Fruit fly (Drosophila melanogaster) whole organism, embryonic: ENCODE measurements around the gene MICU3.
A peak's percentile ranks its signal among the peaks of the same experiment; 100 is the strongest.

Experiments
- CG1024 ChIP-seq: fragments of 200-800 bp; sonication (Bioruptor generic); IDR thresholded peaks from 2 replicates; pipeline ENCODE4 v1.3.6; 2022; ENCODE audit warnings: missing biosample characterization, missing genetic modification characterization
- CG10274 ChIP-seq: fragments of 200-800 bp; sonication (Bioruptor generic); optimal IDR thresholded peaks from 3 replicates; lab custom pipeline; 2017; ENCODE audit warnings: missing biosample characterization, mild to moderate bottlenecking, missing genetic modification characterization
- CG10654 ChIP-seq: fragments of 200-800 bp; sonication (Bioruptor generic); optimal IDR thresholded peaks from 2 replicates; lab custom pipeline; 2016; ENCODE audit warnings: missing biosample characterization, missing genetic modification characterization
- CG11695 ChIP-seq: fragments of 200-800 bp; sonication (Bioruptor generic); IDR thresholded peaks from 3 replicates; pipeline ENCODE4 v1.3.6; 2022; ENCODE audit warnings: missing biosample characterization, missing genetic modification characterization
- CG12769 ChIP-seq: fragments of 200-800 bp; sonication (Bioruptor generic); optimal IDR thresholded peaks from 2 replicates; lab custom pipeline; 2019; ENCODE audit warnings: missing biosample characterization, mild to moderate bottlenecking, missing genetic modification characterization, moderate library complexity
- CG13123 ChIP-seq: fragments of 200-800 bp; sonication (Bioruptor generic); optimal IDR thresholded peaks from 2 replicates; lab custom pipeline; 2016; ENCODE audit warnings: missing biosample characterization, missing genetic modification characterization
- CG13894 ChIP-seq: fragments of 200-800 bp; sonication (Bioruptor generic); optimal IDR thresholded peaks from 3 replicates; lab custom pipeline; 2018; ENCODE audit warnings: missing biosample characterization, mild to moderate bottlenecking, missing genetic modification characterization, moderate library complexity
- CG1602 ChIP-seq: fragments of 200-800 bp; sonication (Bioruptor generic); optimal IDR thresholded peaks from 3 replicates; lab custom pipeline; 2016; ENCODE audit warnings: missing biosample characterization, missing genetic modification characterization
- CG17186 ChIP-seq: fragments of 200-800 bp; sonication (Bioruptor generic); optimal IDR thresholded peaks from 3 replicates; lab custom pipeline; 2017; ENCODE audit warnings: missing biosample characterization, missing genetic modification reagents, missing genetic modification characterization
- CG1792 ChIP-seq: fragments of 200-800 bp; sonication (Bioruptor generic); optimal IDR thresholded peaks from 2 replicates; lab custom pipeline; 2016; ENCODE audit warnings: missing biosample characterization, missing genetic modification characterization
- CG18262 ChIP-seq: fragments of 200-800 bp; optimal IDR thresholded peaks from 3 replicates; lab custom pipeline; 2019; ENCODE audit warnings: missing biosample characterization, mild to moderate bottlenecking, missing genetic modification characterization, moderate library complexity
- CG2116 ChIP-seq: fragments of 200-800 bp; sonication (Bioruptor generic); optimal IDR thresholded peaks from 3 replicates; lab custom pipeline; 2018; ENCODE audit warnings: missing biosample characterization, mild to moderate bottlenecking, missing genetic modification characterization
- CG2712 ChIP-seq: fragments of 200-800 bp; optimal IDR thresholded peaks from 3 replicates; lab custom pipeline; 2019; ENCODE audit warnings: missing biosample characterization, mild to moderate bottlenecking, missing genetic modification characterization, moderate library complexity
- CG31388 ChIP-seq: fragments of 200-800 bp; sonication (Bioruptor generic); optimal IDR thresholded peaks from 2 replicates; lab custom pipeline; 2016; ENCODE audit warnings: missing biosample characterization, missing genetic modification characterization
- CG32767 ChIP-seq: fragments of 200-800 bp; sonication (Bioruptor generic); IDR thresholded peaks from 2 replicates; pipeline ENCODE4 v1.3.6; 2022; ENCODE audit warnings: missing biosample characterization, missing genetic modification characterization
- CG3281 ChIP-seq: fragments of 200-800 bp; sonication (Bioruptor generic); optimal IDR thresholded peaks from 3 replicates; lab custom pipeline; 2017; ENCODE audit warnings: missing biosample characterization, mild to moderate bottlenecking, missing genetic modification characterization
- CG33557 ChIP-seq: fragments of 200-800 bp; sonication (Bioruptor generic); optimal IDR thresholded peaks from 2 replicates; lab custom pipeline; 2019; ENCODE audit warnings: missing biosample characterization, mild to moderate bottlenecking, missing genetic modification characterization, moderate library complexity
- CG34224 ChIP-seq: fragments of 200-800 bp; sonication (Bioruptor generic); IDR thresholded peaks from 3 replicates; pipeline ENCODE4 v1.3.6; 2022; ENCODE audit warnings: missing biosample characterization, missing genetic modification characterization; ENCODE audit not compliant: partially characterized antibody
- CG7556 ChIP-seq: fragments of 200-800 bp; sonication (Bioruptor generic); optimal IDR thresholded peaks from 2 replicates; lab custom pipeline; 2017; ENCODE audit warnings: missing biosample characterization, mild to moderate bottlenecking, missing genetic modification characterization
- CG8924 ChIP-seq: fragments of 200-800 bp; optimal IDR thresholded peaks from 3 replicates; lab custom pipeline; 2019; ENCODE audit warnings: missing biosample characterization, mild to moderate bottlenecking, missing genetic modification characterization, moderate library complexity
- CG8944 ChIP-seq: fragments of 200-800 bp; sonication (Bioruptor generic); optimal IDR thresholded peaks from 3 replicates; lab custom pipeline; 2016; ENCODE audit warnings: missing biosample characterization, missing genetic modification characterization
- Dad ChIP-seq: fragments of 200-800 bp; sonication (Bioruptor generic); optimal IDR thresholded peaks from 3 replicates; lab custom pipeline; 2016; ENCODE audit warnings: missing biosample characterization, missing genetic modification characterization
- Dfd ChIP-seq, 2 experiments: fragments of >200 bp; optimal IDR thresholded peaks; 2 replicates each; lab custom pipeline; 2017; ENCODE audit warnings: missing biosample characterization in 2 of 2, missing genetic modification characterization in 2 of 2
- E2f2 ChIP-seq: fragments of 200-800 bp; sonication (Bioruptor generic); IDR thresholded peaks from 2 replicates; pipeline ENCODE4 v1.3.6; 2022; ENCODE audit warnings: missing biosample characterization, missing genetic modification characterization
- Hr51 ChIP-seq, 2 experiments: fragments of 200-800 bp; sonication (Bioruptor generic); optimal IDR thresholded peaks; 2 replicates in 1 of 2; 3 replicates in 1 of 2; lab custom pipeline; 2016 to 2018; ENCODE audit warnings: missing biosample characterization in 2 of 2, missing genetic modification characterization in 2 of 2, mild to moderate bottlenecking in 1 of 2, moderate library complexity in 1 of 2
- Meics ChIP-seq: fragments of 200-800 bp; sonication (Bioruptor generic); optimal IDR thresholded peaks from 2 replicates; lab custom pipeline; 2017; ENCODE audit warnings: missing biosample characterization, mild to moderate bottlenecking, missing genetic modification characterization
- Nf-YA ChIP-seq: fragments of 200-800 bp; sonication (Bioruptor generic); IDR thresholded peaks from 2 replicates; pipeline ENCODE4 v1.3.6; 2022; ENCODE audit warnings: missing biosample characterization, missing genetic modification characterization
- Sox100B ChIP-seq: fragments of 200-800 bp; sonication (Bioruptor generic); optimal IDR thresholded peaks from 3 replicates; lab custom pipeline; 2018; ENCODE audit warnings: missing biosample characterization, mild to moderate bottlenecking, missing genetic modification characterization
- Stat92E ChIP-seq, 3 experiments: fragments of >200 bp in 2 of 3; fragments of 200-800 bp in 1 of 3; sonication (Bioruptor generic) in 1 of 3; optimal IDR thresholded peaks; 2 replicates each; lab custom pipeline; 2017 to 2019; ENCODE audit warnings: missing biosample characterization in 3 of 3, missing genetic modification characterization in 3 of 3, mild to moderate bottlenecking in 1 of 3, moderate library complexity in 1 of 3
- ash1 ChIP-seq: fragments of 200-800 bp; sonication (Bioruptor generic); optimal IDR thresholded peaks from 2 replicates; lab custom pipeline; 2018; ENCODE audit warnings: missing biosample characterization, mild to moderate bottlenecking, missing genetic modification characterization
- cg ChIP-seq: fragments of 200-800 bp; sonication (Bioruptor generic); optimal IDR thresholded peaks from 3 replicates; lab custom pipeline; 2019; ENCODE audit warnings: missing biosample characterization, mild to moderate bottlenecking, missing genetic modification characterization, moderate library complexity
- disco-r ChIP-seq: fragments of 200-800 bp; sonication (Bioruptor generic); optimal IDR thresholded peaks from 2 replicates; lab custom pipeline; 2016; ENCODE audit warnings: missing biosample characterization, missing genetic modification characterization
- dm ChIP-seq: fragments of 200-800 bp; sonication (Bioruptor generic); optimal IDR thresholded peaks from 3 replicates; lab custom pipeline; 2016; ENCODE audit warnings: missing biosample characterization, missing genetic modification characterization
- fd64A ChIP-seq: fragments of 200-800 bp; sonication (Bioruptor generic); optimal IDR thresholded peaks from 3 replicates; lab custom pipeline; 2018; ENCODE audit warnings: missing biosample characterization, mild to moderate bottlenecking, missing genetic modification characterization
- nerfin-1 ChIP-seq: fragments of 200-800 bp; sonication (Bioruptor generic); optimal IDR thresholded peaks from 3 replicates; lab custom pipeline; 2019; ENCODE audit warnings: missing biosample characterization, mild to moderate bottlenecking, missing genetic modification characterization, moderate library complexity
- pb ChIP-seq: fragments of 200-800 bp; sonication (Bioruptor generic); optimal IDR thresholded peaks from 3 replicates; lab custom pipeline; 2016; ENCODE audit warnings: missing biosample characterization, missing genetic modification characterization
- phol ChIP-seq: fragments of 200-800 bp; sonication (Bioruptor generic); optimal IDR thresholded peaks from 3 replicates; lab custom pipeline; 2018; ENCODE audit warnings: missing biosample characterization, mild to moderate bottlenecking, missing genetic modification characterization, moderate library complexity
- schlank ChIP-seq: fragments of 200-800 bp; sonication (Bioruptor generic); optimal IDR thresholded peaks from 2 replicates; lab custom pipeline; 2018; ENCODE audit warnings: missing biosample characterization, mild to moderate bottlenecking, missing genetic modification characterization
- sens-2 ChIP-seq: fragments of 200-800 bp; sonication (Bioruptor generic); IDR thresholded peaks from 2 replicates; pipeline ENCODE4 v1.3.6; 2022; ENCODE audit warnings: missing biosample characterization, missing genetic modification characterization
- sim ChIP-seq: fragments of 200-800 bp; sonication (Bioruptor generic); IDR thresholded peaks from 2 replicates; pipeline ENCODE4 v1.3.6; 2022; ENCODE audit warnings: missing biosample characterization, missing genetic modification characterization
- sima ChIP-seq: fragments of 200-800 bp; sonication (Bioruptor generic); optimal IDR thresholded peaks from 2 replicates; lab custom pipeline; 2016; ENCODE audit warnings: missing biosample characterization, missing genetic modification characterization
- slp2 ChIP-seq: fragments of 200-800 bp; sonication (Bioruptor generic); optimal IDR thresholded peaks from 2 replicates; lab custom pipeline; 2016; ENCODE audit warnings: missing biosample characterization, missing genetic modification characterization
- sna ChIP-seq: fragments of 200-800 bp; sonication (Bioruptor generic); IDR thresholded peaks from 2 replicates; pipeline ENCODE4 v1.3.6; 2022; ENCODE audit warnings: missing biosample characterization, missing genetic modification characterization; ENCODE audit not compliant: partially characterized antibody
- tap ChIP-seq: fragments of 200-800 bp; optimal IDR thresholded peaks from 3 replicates; lab custom pipeline; 2019; ENCODE audit warnings: missing biosample characterization, mild to moderate bottlenecking, missing genetic modification characterization, moderate library complexity
- tgo ChIP-seq: fragments of 200-800 bp; sonication (Bioruptor generic); IDR thresholded peaks from 3 replicates; pipeline ENCODE4 v1.3.6; 2022; ENCODE audit warnings: missing biosample characterization, missing genetic modification characterization
- trh ChIP-seq: fragments of 200-800 bp; sonication (Bioruptor generic); optimal IDR thresholded peaks from 2 replicates; lab custom pipeline; 2016; ENCODE audit warnings: missing biosample characterization, missing genetic modification characterization
- twi ChIP-seq: fragments of 200-800 bp; optimal IDR thresholded peaks from 2 replicates; lab custom pipeline; 2019; ENCODE audit warnings: missing biosample characterization, mild to moderate bottlenecking, missing genetic modification characterization, moderate library complexity
- vvl ChIP-seq: fragments of 200-800 bp; sonication (Bioruptor generic); IDR thresholded peaks from 2 replicates; pipeline ENCODE4 v1.3.6; 2022; ENCODE audit warnings: missing biosample characterization, missing genetic modification characterization
- zf30C ChIP-seq: fragments of 200-800 bp; sonication (Bioruptor generic); optimal IDR thresholded peaks from 3 replicates; lab custom pipeline; 2018; ENCODE audit warnings: missing biosample characterization, mild to moderate bottlenecking, missing genetic modification characterization

The MICU3 gene

dm6 chr3R:19875118-19875887 lies 28.2 kb downstream of the MICU3 start, which contains the start of gene Mrp5 (continued):
- TF ChIP-seq Dad (no peak), CG33557 (GFP tag; lab: Kevin White, UChicago) (no peak), CG10654 (GFP tag; lab: Kevin White, UChicago) (peak; percentile 14), CG13123 (GFP tag; lab: Kevin White, UChicago) (no peak), sima (no peak), CG32767 (GFP tag; lab: Robert Waterston, UW) (no peak), CG11695 (GFP tag; lab: Robert Waterston, UW) (peak; percentile 51; the same call in 1 of the 3 replicates), sim (GFP tag; lab: Robert Waterston, UW) (0 out of 2 replicates have a peak, but pooled peaks have one; percentile 49), CG31388 (GFP tag; lab: Kevin White, UChicago) (no peak), schlank (no peak), CG12769 (tag; lab: Kevin White, UChicago) (peak; percentile 28), ash1 (GFP tag; lab: Kevin White, UChicago) (no peak), slp2 (GFP tag; lab: Kevin White, UChicago) (no peak), pb (GFP tag; lab: Kevin White, UChicago) (no peak), fd64A (GFP tag; lab: Kevin White, UChicago) (peak; percentile 29), CG18262 (tag; lab: Kevin White, UChicago) (peak; percentile 31), tap (tag; lab: Kevin White, UChicago) (no peak), CG10274 (no peak), CG13894 (no peak), CG8944 (GFP tag; lab: Kevin White, UChicago) (no peak), Dfd (GFP tag; optimal IDR thresholded peaks at IDR 0.05; lab: Kevin White, UChicago) (no peak), nerfin-1 (no peak), zf30C (GFP tag; lab: Kevin White, UChicago) (no peak), CG34224 (GFP tag; lab: Robert Waterston, UW) (0 out of 3 replicates have a peak, but pooled peaks have one; percentile 15), CG17186 (GFP tag; lab: Kevin White, UChicago) (peak; percentile 11), sna (GFP tag; lab: Robert Waterston, UW) (no peak), Hr51 (GFP tag; optimal IDR thresholded peaks at IDR 0.05; lab: Kevin White, UChicago) (peak in 1 of 2 experiments; percentile 40), E2f2 (peak; percentile 26; the same call in 1 of the 2 replicates), sens-2 (0 out of 2 replicates have a peak, but pooled peaks have one; percentile 34), cg (GFP tag; lab: Kevin White, UChicago) (peak; percentile 78), trh (GFP tag; lab: Kevin White, UChicago) (no peak), CG2712 (tag; lab: Kevin White, UChicago) (no peak), vvl (GFP tag; lab: Robert Waterston, UW) (no peak; the same call in 1 of the 2 replicates), Nf-YA (GFP tag; lab: Robert Waterston, UW) (0 out of 2 replicates have a peak, but pooled peaks have one; percentile 37), CG1602 (GFP tag; lab: Kevin White, UChicago) (peak; percentile 37), disco-r (GFP tag; lab: Kevin White, UChicago) (no peak), phol (tag; lab: Kevin White, UChicago) (peak; percentile 36), CG2116 (GFP tag; lab: Kevin White, UChicago) (no peak), Sox100B (GFP tag; lab: Kevin White, UChicago) (peak; percentile 41), CG3281 (GFP tag; lab: Kevin White, UChicago) (peak; percentile 26), Meics (GFP tag; lab: Kevin White, UChicago) (peak; percentile 59), CG1024 (GFP tag; lab: Robert Waterston, UW) (peak; percentile 63; the same call in 1 of the 2 replicates), CG7556 (peak; percentile 42), CG1792 (GFP tag; lab: Kevin White, UChicago) (no peak), twi (tag; lab: Kevin White, UChicago) (no peak), dm (GFP tag; lab: Kevin White, UChicago) (no peak), CG8924 (peak; percentile 13), Stat92E (GFP tag; optimal IDR thresholded peaks at IDR 0.05; lab: Kevin White, UChicago) (no peak), tgo (peak; percentile 63)
